Worm (Caenorhabditis elegans) whole organism, L3 larva: ENCODE data around the gene ddx-17.

Source experiments
- fos-1 ChIP-seq: fragments of 150-350 bp; optimal IDR thresholded peaks from 2 replicates; lab custom pipeline; 2014; ENCODE audit warnings: missing biosample characterization, missing genetic modification characterization
- tbx-2 ChIP-seq: sonication (generic microtip); optimal IDR thresholded peaks from 2 replicates; lab custom pipeline; 2016; ENCODE audit warnings: mild to moderate bottlenecking, missing genetic modification characterization, missing compliant biosample characterization

DNA sequence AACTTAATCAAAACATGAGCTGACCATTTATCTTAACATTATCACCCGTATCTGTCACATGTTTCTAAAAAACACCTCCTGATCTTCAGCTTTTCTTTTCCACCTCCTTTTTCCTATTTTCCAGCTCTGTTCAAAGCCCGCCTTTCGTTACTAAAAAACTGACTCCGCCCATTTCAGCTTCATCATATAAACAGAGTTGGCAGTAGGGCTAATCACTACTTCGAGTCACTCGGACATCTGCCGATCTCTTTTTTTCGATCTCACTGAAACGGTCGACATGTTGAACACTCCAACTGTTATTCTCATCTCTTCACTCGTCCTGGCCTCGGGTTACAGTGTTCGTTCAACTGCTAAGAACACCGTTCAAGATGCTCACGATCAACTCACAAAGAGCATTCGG lies 19.4 kb downstream of the ddx-17 start, which contains the start of gene droe-4:
- TF ChIP-seq tbx-2 (tag; lab: Kevin White, UChicago) = no peak
- TF ChIP-seq fos-1 = no peak
